Worm (Caenorhabditis elegans): ENCODE measurements around the gene ttbk-5.

ttbk-5 gene

DNA sequence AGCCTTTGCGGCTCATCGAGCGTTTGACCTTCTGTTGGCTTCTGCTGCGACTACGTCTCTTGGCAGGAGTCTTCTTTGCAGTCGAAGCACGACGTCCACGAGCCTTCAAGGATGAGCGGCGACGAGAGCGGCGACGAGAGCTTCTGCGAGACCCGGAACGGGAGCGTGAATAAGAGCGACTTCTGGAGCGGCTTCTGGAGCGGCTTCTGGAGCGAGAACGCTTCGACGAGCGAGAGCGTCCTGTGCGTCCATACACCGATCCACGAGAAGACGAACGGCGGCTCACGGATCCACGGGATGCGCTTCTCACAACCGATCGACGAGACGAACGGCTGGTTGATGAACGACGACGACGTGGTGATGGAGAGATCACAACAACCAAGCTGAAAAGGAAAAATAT lies 20.4 kb downstream of the ttbk-5 start:
- TF ChIP-seq dao-5 (tag; optimal IDR thresholded peaks at IDR 0.05) (no peak), W03F9.2 (tag; optimal IDR thresholded peaks at IDR 0.05) (no peak), him-1 (tag; optimal IDR thresholded peaks at IDR 0.05) (no peak)

DNA sequence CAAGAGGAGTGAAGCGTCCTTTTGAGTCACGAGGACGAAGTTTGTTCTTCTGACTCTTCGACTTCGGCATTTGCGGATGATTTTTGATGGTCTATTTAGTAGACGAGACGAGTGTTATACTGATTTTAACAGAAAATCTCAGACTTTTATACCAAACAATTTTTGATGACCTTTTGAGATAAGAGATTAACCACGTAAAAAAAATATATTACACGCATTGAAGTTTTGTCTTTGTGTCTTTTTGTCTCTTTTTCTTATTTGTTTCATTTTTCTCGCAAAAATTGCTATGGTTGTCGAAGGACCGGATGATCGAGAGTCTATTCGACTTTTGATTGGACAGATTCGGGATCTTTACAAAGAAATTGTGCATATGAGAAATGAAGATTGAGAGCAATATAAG lies 21.0 kb downstream of the ttbk-5 start, which contains the start of gene spch-1:
Gene spch-1 (minus strand): TSS at position 101 of the 400 bp plus-strand sequence.
- TF ChIP-seq W03F9.2 (tag; optimal IDR thresholded peaks at IDR 0.05) (no peak), him-1 (tag; optimal IDR thresholded peaks at IDR 0.05) (no peak), dao-5 (tag; optimal IDR thresholded peaks at IDR 0.05) (no peak)

DNA sequence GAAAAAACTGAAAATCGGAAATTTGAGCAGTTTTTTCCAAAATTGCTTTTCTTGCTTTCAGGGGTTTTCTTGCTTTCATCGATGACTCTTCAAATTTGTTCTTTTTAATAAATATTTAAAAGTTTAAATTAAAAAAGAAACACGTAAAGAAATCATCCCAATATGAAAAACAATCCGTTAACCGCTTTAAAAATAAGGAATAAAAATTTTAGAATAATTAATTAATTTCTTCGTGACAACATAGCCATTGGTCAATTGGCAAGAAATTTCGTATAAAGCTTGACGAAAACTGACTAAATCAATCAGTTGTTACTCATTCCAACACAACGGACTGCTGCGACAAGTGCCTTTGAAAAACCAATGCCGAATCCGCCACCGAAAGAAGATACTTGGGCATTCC lies 22.1 kb downstream of the ttbk-5 start, which contains the start of gene nsph-3.2:
Gene nsph-3.2 (plus strand): TSS at position 301 of the 400 bp plus-strand sequence.
- no peak for TF ChIP-seq dao-5 (tag; optimal IDR thresholded peaks at IDR 0.05)
- no peak for TF ChIP-seq him-1 (tag; optimal IDR thresholded peaks at IDR 0.05)
- TF ChIP-seq W03F9.2 (tag; optimal IDR thresholded peaks at IDR 0.05): no peak

DNA sequence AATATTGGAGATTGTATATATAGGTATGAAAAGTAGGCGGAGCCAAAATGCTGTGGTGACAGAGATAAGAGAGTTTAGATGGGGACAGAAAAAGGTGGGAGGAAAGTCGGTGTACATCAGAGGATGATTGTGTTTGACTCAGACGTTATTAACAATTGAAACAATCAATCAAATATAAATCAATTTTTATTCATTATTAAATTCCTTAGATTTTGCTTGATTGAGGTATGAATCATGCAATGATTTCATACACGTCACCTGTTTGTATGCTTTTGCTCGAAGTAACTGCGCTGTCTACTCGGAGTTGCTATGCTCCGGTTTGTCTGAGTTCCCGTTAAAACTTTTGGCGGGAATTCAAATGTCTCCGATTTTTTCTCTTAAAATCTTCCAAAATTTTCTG lies 24.7 kb downstream of the ttbk-5 start, which contains the start of gene C04G2.10:
Gene C04G2.10 (plus strand): TSS at position 301 of the 400 bp plus-strand sequence.
- TF ChIP-seq dao-5 (tag; optimal IDR thresholded peaks at IDR 0.05) (no peak), W03F9.2 (tag; optimal IDR thresholded peaks at IDR 0.05) (no peak), him-1 (tag; optimal IDR thresholded peaks at IDR 0.05) (no peak)

DNA sequence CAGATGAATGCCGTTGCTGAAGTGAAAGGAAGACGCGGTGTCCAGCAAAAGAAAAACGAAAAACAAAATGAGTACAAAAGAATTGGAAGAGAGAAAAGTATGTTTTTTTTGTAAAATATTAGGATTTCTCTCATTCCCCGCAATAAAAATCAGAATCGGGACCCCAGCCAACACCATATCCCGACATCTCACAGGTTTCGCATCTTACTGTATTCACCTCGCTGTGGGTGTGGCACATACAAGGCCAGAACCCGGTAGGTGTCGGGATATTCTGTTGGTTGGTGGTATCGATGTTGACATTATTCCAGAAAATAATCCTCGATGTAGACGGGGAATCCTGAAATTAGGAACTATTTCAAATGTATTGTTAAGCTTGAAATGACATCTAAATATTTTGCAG lies 26.3 kb downstream of the ttbk-5 start:
- TF ChIP-seq him-1 (tag; optimal IDR thresholded peaks at IDR 0.05) (no peak), W03F9.2 (tag; optimal IDR thresholded peaks at IDR 0.05) (no peak)

DNA sequence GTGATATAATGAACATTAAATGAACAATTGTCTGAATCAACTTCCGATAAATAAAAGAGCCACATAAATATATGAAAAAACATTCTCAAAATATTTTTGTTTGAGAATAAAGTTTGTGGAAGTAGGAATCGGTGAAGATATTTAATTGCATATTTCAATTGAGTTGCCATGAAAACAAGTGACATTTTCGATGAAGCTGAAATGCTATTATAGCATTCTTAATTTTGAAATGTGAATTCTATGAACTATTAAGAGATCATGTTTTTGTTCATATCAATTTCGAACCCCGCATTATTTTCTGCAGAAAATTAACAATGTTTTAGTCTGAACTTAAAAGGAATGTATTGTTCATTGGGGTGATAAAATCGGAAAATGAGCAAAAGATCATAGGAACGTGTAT lies 31.7 kb downstream of the ttbk-5 start, which contains the start of gene irld-21:
Gene irld-21 (minus strand): TSS at position 101 of the 400 bp plus-strand sequence.
- no peak for TF ChIP-seq him-1 (tag; optimal IDR thresholded peaks at IDR 0.05)
- no peak for TF ChIP-seq W03F9.2 (tag; optimal IDR thresholded peaks at IDR 0.05)
- no peak for TF ChIP-seq dao-5 (tag; optimal IDR thresholded peaks at IDR 0.05)

DNA sequence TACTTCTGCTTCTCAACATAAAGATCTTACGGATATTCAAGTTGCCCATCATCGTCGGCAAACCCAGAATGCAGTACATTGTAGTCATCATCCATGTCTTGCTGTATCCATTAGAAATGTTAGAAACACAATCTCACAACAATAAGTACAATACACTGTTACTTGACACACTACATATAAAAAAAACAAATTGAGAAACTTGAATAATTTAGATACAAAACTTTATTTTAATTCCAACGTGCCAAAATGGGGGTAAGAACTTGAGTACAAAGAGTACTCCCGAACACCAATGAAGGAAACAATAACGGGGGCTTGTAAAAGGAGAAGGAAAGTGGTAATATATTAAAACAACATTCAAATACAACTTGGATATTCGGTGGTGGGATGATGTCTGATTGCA lies 36.1 kb downstream of the ttbk-5 start, which contains the start of gene ctf-18:
Gene ctf-18 (minus strand): TSS at position 101 of the 400 bp plus-strand sequence.
- TF ChIP-seq him-1 (tag; optimal IDR thresholded peaks at IDR 0.05) (no peak), W03F9.2 (tag; optimal IDR thresholded peaks at IDR 0.05) (no peak), dao-5 (tag; optimal IDR thresholded peaks at IDR 0.05) (no peak)

DNA sequence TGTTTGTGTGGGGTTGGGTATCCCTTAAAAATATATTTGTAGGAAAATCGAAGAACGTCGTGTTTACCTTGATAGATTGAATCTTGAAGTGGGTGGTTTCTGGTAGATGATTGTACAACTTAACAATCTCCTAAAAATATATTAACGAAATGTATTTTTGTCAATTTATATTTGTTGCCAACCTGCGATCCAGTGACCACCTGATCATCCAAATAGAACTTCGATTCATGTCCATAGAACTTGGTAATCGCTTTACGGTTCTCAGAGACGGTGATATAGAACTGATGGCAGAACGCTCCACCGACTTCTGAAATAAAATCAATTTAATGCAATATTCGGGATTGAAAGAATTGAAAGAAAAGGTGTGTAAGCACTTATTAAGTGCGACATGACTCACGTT lies 38.0 kb downstream of the ttbk-5 start:
- no peak for TF ChIP-seq dao-5 (tag; optimal IDR thresholded peaks at IDR 0.05)
- TF ChIP-seq W03F9.2 (tag; optimal IDR thresholded peaks at IDR 0.05): no peak
- TF ChIP-seq him-1 (tag; optimal IDR thresholded peaks at IDR 0.05): no peak

DNA sequence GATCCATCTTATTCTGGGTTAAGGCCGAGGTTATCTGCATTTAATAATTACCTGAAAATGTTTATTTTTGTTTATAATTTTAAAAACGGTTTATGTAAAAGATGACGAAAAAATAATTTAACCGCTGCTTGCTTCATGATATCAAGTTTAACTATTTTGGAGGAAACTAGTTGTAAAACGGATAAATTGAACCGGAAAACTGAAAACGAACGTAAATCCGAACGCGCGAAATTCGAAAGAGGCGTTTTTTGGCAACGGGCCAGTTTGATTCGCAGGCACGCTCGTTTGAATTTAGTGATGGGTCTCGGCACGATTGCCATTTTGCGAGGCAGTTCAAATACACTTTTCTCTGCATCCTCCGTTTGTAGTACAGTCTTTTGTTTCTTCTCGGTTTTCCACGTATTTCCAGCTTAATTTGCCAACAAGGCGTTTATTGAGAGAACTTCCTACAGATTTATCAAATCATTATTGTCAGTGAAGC lies 38.5 kb downstream of the ttbk-5 start, which contains the start of the genes gtbp-1 and K08F4.3:
Gene gtbp-1 (minus strand): TSS at position 51 of the 481 bp plus-strand sequence.
Gene K08F4.3 (plus strand): TSS at position 352 of the 481 bp plus-strand sequence.
- TF ChIP-seq W03F9.2 (tag; optimal IDR thresholded peaks at IDR 0.05) (peak; percentile 81), dao-5 (tag; optimal IDR thresholded peaks at IDR 0.05) (no peak), him-1 (tag; optimal IDR thresholded peaks at IDR 0.05) (no peak)

DNA sequence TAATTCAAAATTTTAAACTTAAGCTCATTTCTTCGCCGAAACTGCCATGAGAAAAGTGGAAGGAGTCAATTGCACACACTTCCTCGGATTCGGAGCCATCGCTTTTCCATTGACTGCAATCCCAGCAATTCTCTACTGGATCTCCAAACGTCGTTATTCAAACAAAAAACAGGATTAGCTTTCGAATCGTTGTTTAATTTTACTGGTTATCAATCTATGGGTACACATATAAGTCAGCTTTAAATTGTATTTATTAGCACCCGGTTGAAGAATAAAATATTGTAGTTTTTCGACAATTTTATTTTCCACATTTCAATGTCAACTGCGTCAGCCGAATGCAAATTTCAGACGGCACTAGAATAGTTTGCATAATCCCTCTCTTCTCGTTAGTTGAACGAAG lies 39.5 kb downstream of the ttbk-5 start, which contains the start of gene glt-3:
Gene glt-3 (plus strand): TSS at position 301 of the 400 bp plus-strand sequence.
- no peak for TF ChIP-seq dao-5 (tag; optimal IDR thresholded peaks at IDR 0.05)
- no peak for TF ChIP-seq W03F9.2 (tag; optimal IDR thresholded peaks at IDR 0.05)
- no peak for TF ChIP-seq him-1 (tag; optimal IDR thresholded peaks at IDR 0.05)

DNA sequence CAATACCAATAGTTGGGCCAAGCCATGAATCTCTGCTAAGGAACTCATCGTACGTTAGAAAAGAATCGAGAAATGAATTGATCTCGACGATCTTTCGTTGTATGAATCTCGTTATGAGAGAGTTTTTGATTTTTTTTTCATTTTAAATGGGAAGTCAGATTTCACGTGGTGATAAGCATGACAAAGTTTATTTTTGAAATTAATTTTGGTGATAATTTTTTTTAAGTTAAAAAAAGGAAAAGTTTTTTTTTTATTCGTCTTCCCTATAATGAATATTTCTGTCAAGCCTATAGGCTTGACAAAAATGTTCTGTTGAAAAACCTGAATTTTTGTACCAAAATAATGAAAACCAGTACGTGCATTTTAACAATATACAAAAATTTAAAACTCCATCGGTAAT lies 45.4 kb downstream of the ttbk-5 start, which contains the start of gene K08F4.5:
Gene K08F4.5 (minus strand): TSS at position 101 of the 400 bp plus-strand sequence.
- TF ChIP-seq W03F9.2 (tag; optimal IDR thresholded peaks at IDR 0.05) (no peak), dao-5 (tag; optimal IDR thresholded peaks at IDR 0.05) (no peak), him-1 (tag; optimal IDR thresholded peaks at IDR 0.05) (no peak)

DNA sequence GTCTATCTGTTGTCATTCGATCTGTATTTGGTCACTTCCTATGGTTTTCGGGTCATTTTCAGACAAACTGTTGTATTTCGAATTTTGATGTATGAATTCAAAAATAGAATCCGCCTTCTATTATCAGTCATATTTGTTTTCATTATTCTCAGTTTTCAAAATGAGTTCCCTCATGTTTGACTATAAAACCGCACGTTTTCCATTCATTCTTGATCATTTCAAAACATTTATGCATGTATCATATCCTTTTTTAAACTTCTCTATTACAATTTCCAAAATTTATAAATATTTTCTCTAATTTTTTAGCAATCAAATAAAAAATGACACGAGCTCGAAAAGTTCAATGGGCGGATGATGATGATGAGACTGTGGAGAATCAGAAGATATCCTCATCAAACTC lies 47.3 kb downstream of the ttbk-5 start, which contains the start of gene K08F4.12:
Gene K08F4.12 (plus strand): TSS at position 301 of the 400 bp plus-strand sequence.
- TF ChIP-seq W03F9.2 (tag; optimal IDR thresholded peaks at IDR 0.05) (no peak), dao-5 (tag; optimal IDR thresholded peaks at IDR 0.05) (no peak), him-1 (tag; optimal IDR thresholded peaks at IDR 0.05) (no peak)

DNA sequence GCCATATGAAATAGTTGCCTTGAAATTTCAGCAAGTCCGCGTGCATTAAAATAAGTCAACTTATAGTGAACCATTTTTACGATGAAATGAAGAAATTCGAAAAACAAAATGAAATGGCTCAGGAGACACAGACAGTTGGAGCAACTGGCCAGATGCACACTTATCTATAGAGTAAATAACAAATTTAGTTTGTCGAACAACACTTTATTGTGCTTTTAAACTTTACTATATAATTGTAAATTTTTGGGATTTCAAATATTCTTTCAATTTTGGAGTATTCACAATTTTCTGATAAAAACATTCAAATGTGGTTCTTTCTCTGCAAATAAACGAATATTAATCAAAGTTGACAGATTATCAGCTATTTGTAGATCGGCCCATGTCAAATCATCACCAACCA lies 49.7 kb downstream of the ttbk-5 start, which contains the start of gene gst-3:
Gene gst-3 (minus strand): TSS at position 101 of the 400 bp plus-strand sequence.
- TF ChIP-seq dao-5 (tag; optimal IDR thresholded peaks at IDR 0.05) (no peak), him-1 (tag; optimal IDR thresholded peaks at IDR 0.05) (no peak), W03F9.2 (tag; optimal IDR thresholded peaks at IDR 0.05) (no peak)

Measured in whole organism, L4/young adult.